Fruit fly (Drosophila melanogaster): ENCODE data around the gene X11L.

The X11L gene

DNA sequence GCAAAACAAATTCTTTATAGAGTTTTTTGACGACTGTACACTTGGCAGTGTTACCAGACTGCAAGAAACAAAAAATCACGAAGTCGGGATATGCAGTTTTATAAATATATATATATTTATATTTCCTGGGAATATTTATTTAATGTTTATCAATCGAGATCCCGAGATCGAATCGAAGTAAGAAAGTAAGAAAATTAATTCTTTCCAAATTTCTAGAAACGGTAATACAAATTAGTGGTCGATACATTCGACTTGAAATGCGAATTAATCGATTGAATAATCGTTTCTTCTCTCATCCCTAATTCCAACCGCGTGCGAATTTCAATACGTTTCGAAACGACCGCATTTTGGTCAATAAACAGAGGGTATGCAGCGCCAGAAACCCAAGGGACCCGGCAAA is 36.6 kb downstream of the X11L start, which contains the start of the genes CG8289 and CG5800 (continued):
- TF ChIP-seq disco-r (GFP tag; optimal IDR thresholded peaks at IDR 0.05) (no peak), Doc3 (GFP tag; IDR thresholded peaks at IDR 0.05; ENCODE audit: partially characterized antibody) (peak; percentile 61), zfh1 (GFP tag; IDR thresholded peaks at IDR 0.05) (no peak), gcm (GFP tag; optimal IDR thresholded peaks at IDR 0.05) (no peak), dpn (GFP tag; optimal IDR thresholded peaks at IDR 0.05) (peak in 1 of 2 experiments; percentile 2), bab2 (GFP tag; optimal IDR thresholded peaks at IDR 0.05) (no peak), nmo (GFP tag; optimal IDR thresholded peaks at IDR 0.05) (peak; percentile 49), CG1602 (GFP tag; optimal IDR thresholded peaks at IDR 0.05) (no peak), Nf-YB (GFP tag; optimal IDR thresholded peaks at IDR 0.05) (no peak), sens-2 (GFP tag; IDR thresholded peaks at IDR 0.05) (no peak), CG14667 (GFP tag; IDR thresholded peaks at IDR 0.05) (no peak), CG12236 (GFP tag; optimal IDR thresholded peaks at IDR 0.05) (no peak), CG14860 (GFP tag; IDR thresholded peaks at IDR 0.05; ENCODE audit: partially characterized antibody) (no peak), CG30431 (GFP tag; optimal IDR thresholded peaks at IDR 0.05) (no peak), so (GFP tag; IDR thresholded peaks at IDR 0.05) (no peak), caup (GFP tag; optimal IDR thresholded peaks at IDR 0.05; ENCODE audit: severe bottlenecking) (no peak), esg (GFP tag; conservative IDR thresholded peaks at IDR 0.05) (no peak), pb (GFP tag; optimal IDR thresholded peaks at IDR 0.05) (no peak), CG7271 (tag; optimal IDR thresholded peaks at IDR 0.05) (no peak), ato (GFP tag; IDR thresholded peaks at IDR 0.05; ENCODE audit: partially characterized antibody) (no peak), Fer1 (GFP tag; optimal IDR thresholded peaks at IDR 0.05) (peak; percentile 32), sug (tag; optimal IDR thresholded peaks at IDR 0.05) (no peak), Meics (GFP tag; optimal IDR thresholded peaks at IDR 0.05) (no peak), dm (GFP tag; optimal IDR thresholded peaks at IDR 0.05) (peak; percentile 56), en (GFP tag; optimal IDR thresholded peaks at IDR 0.05) (no peak), CG15073 (GFP tag; optimal IDR thresholded peaks at IDR 0.05) (no peak), CG11696 (GFP tag; IDR thresholded peaks at IDR 0.05) (no peak), CG10267 (tag; optimal IDR thresholded peaks at IDR 0.05) (peak; percentile 71), Dek (tag; optimal IDR thresholded peaks at IDR 0.05) (no peak), CG13123 (GFP tag; optimal IDR thresholded peaks at IDR 0.05) (no peak), ERR (GFP tag; optimal IDR thresholded peaks at IDR 0.05) (no peak), ham (GFP tag; IDR thresholded peaks at IDR 0.05) (no peak), vnd (GFP tag; IDR thresholded peaks at IDR 0.05; ENCODE audit: partially characterized antibody) (peak; percentile 54), Dbx (GFP tag; IDR thresholded peaks at IDR 0.05) (no peak), CG7839 (tag; optimal IDR thresholded peaks at IDR 0.05) (no peak), CG30403 (GFP tag; optimal IDR thresholded peaks at IDR 0.05) (peak; percentile 17), CG8359 (GFP tag; optimal IDR thresholded peaks at IDR 0.05; ENCODE audit: borderline replicate concordance) (no peak), ATbp (GFP tag; optimal IDR thresholded peaks at IDR 0.05) (no peak), cwo (GFP tag; optimal IDR thresholded peaks at IDR 0.05) (no peak), gem (tag; optimal IDR thresholded peaks at IDR 0.05) (no peak), ken (GFP tag; IDR thresholded peaks at IDR 0.05) (no peak), kni (GFP tag; optimal IDR thresholded peaks at IDR 0.05) (no peak), tll (GFP tag; optimal IDR thresholded peaks at IDR 0.05) (no peak), Taf1 (GFP tag; IDR thresholded peaks at IDR 0.05) (no peak), CG8924 (tag; optimal IDR thresholded peaks at IDR 0.05) (no peak), CG6765 (GFP tag; optimal IDR thresholded peaks at IDR 0.05) (no peak), CG17186 (GFP tag; optimal IDR thresholded peaks at IDR 0.05) (no peak), hth (optimal IDR thresholded peaks at IDR 0.05) (no peak), CG33557 (GFP tag; optimal IDR thresholded peaks at IDR 0.05) (peak; percentile 20), CG14050 (GFP tag; IDR thresholded peaks at IDR 0.05) (no peak), Mad (GFP tag; optimal IDR thresholded peaks at IDR 0.05) (no peak)

Measured in whole organism, embryonic.